Fruit fly (Drosophila melanogaster) whole organism, embryonic: ENCODE data around the gene CycA.

Experiments
- CG11093 ChIP-seq: fragments of 200-800 bp; sonication (Bioruptor generic); IDR thresholded peaks from 3 replicates; pipeline ENCODE4 v1.3.6; 2022; ENCODE audit warnings: missing biosample characterization, missing genetic modification characterization
- CG11247 ChIP-seq: fragments of 200-800 bp; sonication (Bioruptor generic); IDR thresholded peaks from 2 replicates; pipeline ENCODE4 v1.3.6; 2022; ENCODE audit warnings: missing biosample characterization, missing genetic modification characterization
- CG12236 ChIP-seq: fragments of 200-800 bp; sonication (Bioruptor generic); optimal IDR thresholded peaks from 2 replicates; lab custom pipeline; 2016; ENCODE audit warnings: missing biosample characterization, missing genetic modification characterization
- CG12744 ChIP-seq: fragments of 200-800 bp; sonication (Bioruptor generic); optimal IDR thresholded peaks from 2 replicates; lab custom pipeline; 2016; ENCODE audit warnings: missing biosample characterization, missing genetic modification characterization
- CG13424 ChIP-seq: fragments of 200-800 bp; sonication (Bioruptor generic); optimal IDR thresholded peaks from 2 replicates; lab custom pipeline; 2019; ENCODE audit warnings: missing biosample characterization, mild to moderate bottlenecking, missing genetic modification characterization, moderate library complexity
- CG14860 ChIP-seq: fragments of 200-800 bp; sonication (Bioruptor generic); IDR thresholded peaks from 3 replicates; pipeline ENCODE4 v1.3.6; 2022; ENCODE audit warnings: missing biosample characterization, missing genetic modification characterization; ENCODE audit not compliant: partially characterized antibody
- CG14965 ChIP-seq: fragments of 200-800 bp; sonication (Bioruptor generic); optimal IDR thresholded peaks from 2 replicates; lab custom pipeline; 2016; ENCODE audit warnings: missing biosample characterization, missing genetic modification characterization, borderline replicate concordance
- CG1602 ChIP-seq: fragments of 200-800 bp; sonication (Bioruptor generic); optimal IDR thresholded peaks from 3 replicates; lab custom pipeline; 2016; ENCODE audit warnings: missing biosample characterization, missing genetic modification characterization
- CG1647 ChIP-seq: fragments of 200-800 bp; sonication (Bioruptor generic); optimal IDR thresholded peaks from 3 replicates; lab custom pipeline; 2016; ENCODE audit warnings: missing biosample characterization, missing genetic modification characterization
- CG17186 ChIP-seq: fragments of 200-800 bp; sonication (Bioruptor generic); optimal IDR thresholded peaks from 3 replicates; lab custom pipeline; 2017; ENCODE audit warnings: missing biosample characterization, missing genetic modification reagents, missing genetic modification characterization
- CG17829 ChIP-seq: fragments of 200-800 bp; optimal IDR thresholded peaks from 2 replicates; lab custom pipeline; 2019; ENCODE audit warnings: missing biosample characterization, mild to moderate bottlenecking, missing genetic modification characterization, moderate library complexity
- CG18476 ChIP-seq: fragments of 200-800 bp; sonication (Bioruptor generic); optimal IDR thresholded peaks from 2 replicates; lab custom pipeline; 2016; ENCODE audit warnings: missing biosample characterization, mild to moderate bottlenecking, missing genetic modification characterization
- CG18619 ChIP-seq: fragments of 200-800 bp; sonication (Bioruptor generic); optimal IDR thresholded peaks from 3 replicates; lab custom pipeline; 2017; ENCODE audit warnings: missing biosample characterization, mild to moderate bottlenecking, missing genetic modification characterization
- CG30020 ChIP-seq: fragments of 200-800 bp; optimal IDR thresholded peaks from 2 replicates; lab custom pipeline; 2019; ENCODE audit warnings: missing biosample characterization, mild to moderate bottlenecking, missing genetic modification characterization, moderate library complexity
- CG31441 ChIP-seq: fragments of 200-800 bp; sonication (Bioruptor generic); IDR thresholded peaks from 2 replicates; pipeline ENCODE4 v1.3.6; 2022; ENCODE audit warnings: missing biosample characterization, missing genetic modification characterization
- CG4328 ChIP-seq: fragments of 200-800 bp; sonication (Bioruptor generic); optimal IDR thresholded peaks from 3 replicates; lab custom pipeline; 2017; ENCODE audit warnings: missing biosample characterization, missing genetic modification reagents, missing genetic modification characterization
- CG5953 ChIP-seq: fragments of 200-800 bp; sonication (Bioruptor generic); IDR thresholded peaks from 2 replicates; pipeline ENCODE4 v1.3.6; 2022; ENCODE audit warnings: missing biosample characterization, missing genetic modification characterization
- CG6689 ChIP-seq: fragments of 200-800 bp; sonication (Bioruptor generic); IDR thresholded peaks from 2 replicates; pipeline ENCODE4 v1.3.6; 2022; ENCODE audit warnings: missing biosample characterization, missing genetic modification characterization
- CG7786 ChIP-seq: fragments of 200-800 bp; sonication (Bioruptor generic); optimal IDR thresholded peaks from 2 replicates; lab custom pipeline; 2016; ENCODE audit warnings: missing biosample characterization, missing genetic modification characterization
- CG8089 ChIP-seq: fragments of 200-800 bp; sonication (Bioruptor generic); optimal IDR thresholded peaks from 3 replicates; lab custom pipeline; 2016; ENCODE audit warnings: missing biosample characterization, missing genetic modification characterization
- CkIIα-i1 ChIP-seq: fragments of 200-800 bp; sonication (Bioruptor generic); IDR thresholded peaks from 2 replicates; pipeline ENCODE4 v1.3.6; 2022; ENCODE audit warnings: missing biosample characterization, missing genetic modification characterization
- Dip3 ChIP-seq: fragments of 200-800 bp; sonication (Bioruptor generic); optimal IDR thresholded peaks from 3 replicates; lab custom pipeline; 2016; ENCODE audit warnings: missing biosample characterization, missing genetic modification characterization
- Dll ChIP-seq: fragments of 200-800 bp; sonication (Bioruptor generic); IDR thresholded peaks from 4 replicates; pipeline ENCODE4 v1.3.6; 2022; ENCODE audit warnings: missing biosample characterization, missing genetic modification characterization; ENCODE audit not compliant: partially characterized antibody
- Drgx ChIP-seq: fragments of 200-800 bp; sonication (Bioruptor generic); IDR thresholded peaks from 2 replicates; pipeline ENCODE4 v1.3.6; 2022; ENCODE audit warnings: missing biosample characterization, missing genetic modification characterization
- HHEX ChIP-seq: fragments of 200-800 bp; sonication (Bioruptor generic); optimal IDR thresholded peaks from 3 replicates; lab custom pipeline; 2017; ENCODE audit warnings: missing biosample characterization, mild to moderate bottlenecking, missing genetic modification characterization, missing genetic modification reagents
- Hr78 ChIP-seq, 2 experiments: fragments of 200-800 bp in 1 of 2; fragments of >200 bp in 1 of 2; sonication (Bioruptor generic) in 1 of 2; optimal IDR thresholded peaks; 2 replicates each; lab custom pipeline; 2017 to 2019; ENCODE audit warnings: missing biosample characterization in 2 of 2, missing genetic modification characterization in 2 of 2, mild to moderate bottlenecking in 1 of 2, moderate library complexity in 1 of 2
- Kr ChIP-seq: fragments of 200-800 bp; sonication (Bioruptor generic); optimal IDR thresholded peaks from 2 replicates; lab custom pipeline; 2017; ENCODE audit warnings: missing biosample characterization, mild to moderate bottlenecking, missing genetic modification characterization
- MBD-R2 ChIP-seq: fragments of 200-800 bp; sonication (Bioruptor generic); IDR thresholded peaks from 2 replicates; pipeline ENCODE4 v1.3.6; 2022; ENCODE audit warnings: missing biosample characterization, missing genetic modification characterization
- Ravus ChIP-seq: fragments of 200-800 bp; sonication (Bioruptor generic); IDR thresholded peaks from 2 replicates; pipeline ENCODE4 v1.3.6; 2022; ENCODE audit warnings: missing biosample characterization, missing genetic modification characterization
- Sin3A ChIP-seq: fragments of >200 bp; optimal IDR thresholded peaks from 2 replicates; lab custom pipeline; 2018
- Six4 ChIP-seq: fragments of 200-800 bp; sonication (Bioruptor generic); optimal IDR thresholded peaks from 2 replicates; lab custom pipeline; 2016; ENCODE audit warnings: missing biosample characterization, missing genetic modification characterization
- Sox102F ChIP-seq: fragments of 200-800 bp; sonication (Bioruptor generic); optimal IDR thresholded peaks from 2 replicates; lab custom pipeline; 2018; ENCODE audit warnings: missing biosample characterization, mild to moderate bottlenecking, missing genetic modification characterization, moderate library complexity
- Tbp ChIP-seq: fragments of >200 bp; optimal IDR thresholded peaks from 2 replicates; lab custom pipeline; 2018; ENCODE audit warnings: missing biosample characterization, missing genetic modification characterization
- bbx ChIP-seq: fragments of 200-800 bp; sonication (Bioruptor generic); IDR thresholded peaks from 2 replicates; pipeline ENCODE4 v1.3.6; 2022; ENCODE audit warnings: missing biosample characterization, missing genetic modification characterization; ENCODE audit not compliant: partially characterized antibody
- bowl ChIP-seq: fragments of 200-800 bp; sonication (Bioruptor generic); IDR thresholded peaks from 2 replicates; pipeline ENCODE4 v1.3.6; 2022; ENCODE audit warnings: missing biosample characterization, missing genetic modification characterization
- cad ChIP-seq: fragments of >200 bp; optimal IDR thresholded peaks from 2 replicates; lab custom pipeline; 2017; ENCODE audit warnings: missing biosample characterization, missing genetic modification characterization
- caup ChIP-seq: fragments of 200-800 bp; sonication (Bioruptor generic); optimal IDR thresholded peaks from 3 replicates; lab custom pipeline; 2017; ENCODE audit warnings: missing biosample characterization, mild to moderate bottlenecking, missing genetic modification characterization, moderate library complexity; ENCODE audit not compliant: severe bottlenecking
- cg ChIP-seq: fragments of 200-800 bp; sonication (Bioruptor generic); optimal IDR thresholded peaks from 3 replicates; lab custom pipeline; 2019; ENCODE audit warnings: missing biosample characterization, mild to moderate bottlenecking, missing genetic modification characterization, moderate library complexity
- fd102C ChIP-seq: fragments of 200-800 bp; sonication (Bioruptor generic); optimal IDR thresholded peaks from 2 replicates; lab custom pipeline; 2018; ENCODE audit warnings: missing biosample characterization, mild to moderate bottlenecking, missing genetic modification characterization, moderate library complexity
- hbn ChIP-seq: fragments of 200-800 bp; sonication (Bioruptor generic); IDR thresholded peaks from 2 replicates; pipeline ENCODE4 v1.3.6; 2022; ENCODE audit warnings: missing biosample characterization, missing genetic modification characterization; ENCODE audit not compliant: partially characterized antibody
- knrl ChIP-seq: fragments of 200-800 bp; sonication (Bioruptor generic); IDR thresholded peaks from 3 replicates; pipeline ENCODE4 v1.3.6; 2022; ENCODE audit warnings: missing biosample characterization, missing genetic modification characterization; ENCODE audit not compliant: partially characterized antibody
- lbe ChIP-seq: fragments of 200-800 bp; sonication (Bioruptor generic); optimal IDR thresholded peaks from 2 replicates; lab custom pipeline; 2016; ENCODE audit warnings: missing biosample characterization, mild to moderate bottlenecking, missing genetic modification characterization
- pho ChIP-seq: fragments of 200-800 bp; sonication (Bioruptor generic); optimal IDR thresholded peaks from 2 replicates; lab custom pipeline; 2016; ENCODE audit warnings: missing biosample characterization, missing genetic modification characterization
- pnt ChIP-seq: fragments of 200-800 bp; sonication (Bioruptor generic); optimal IDR thresholded peaks from 3 replicates; lab custom pipeline; 2016; ENCODE audit warnings: missing biosample characterization, missing genetic modification characterization
- prd ChIP-seq, 3 experiments: fragments of >200 bp in 2 of 3; fragments of 200-800 bp in 1 of 3; sonication (Bioruptor generic) in 1 of 3; optimal IDR thresholded peaks in 2 of 3; IDR thresholded peaks in 1 of 3; 2 replicates in 2 of 3; 3 replicates in 1 of 3; pipeline versions ENCODE4 v1.3.6 to Lab custom; 2017 to 2022; ENCODE audit warnings: missing biosample characterization in 1 of 3, missing genetic modification characterization in 1 of 3
- pum ChIP-seq: fragments of 200-800 bp; sonication (Bioruptor generic); optimal IDR thresholded peaks from 2 replicates; lab custom pipeline; 2016; ENCODE audit warnings: missing biosample characterization, missing genetic modification characterization
- run ChIP-seq: fragments of 200-800 bp; sonication (Bioruptor generic); optimal IDR thresholded peaks from 3 replicates; lab custom pipeline; 2018; ENCODE audit warnings: missing biosample characterization, mild to moderate bottlenecking, missing genetic modification characterization
- sd ChIP-seq: fragments of 200-800 bp; sonication (Bioruptor generic); optimal IDR thresholded peaks from 3 replicates; lab custom pipeline; 2018; ENCODE audit warnings: missing biosample characterization, mild to moderate bottlenecking, missing genetic modification characterization, moderate library complexity
- so ChIP-seq: fragments of 200-800 bp; sonication (Bioruptor generic); IDR thresholded peaks from 3 replicates; pipeline ENCODE4 v1.3.6; 2022; ENCODE audit warnings: missing biosample characterization, missing genetic modification characterization
- zen2 ChIP-seq: fragments of 200-800 bp; sonication (Bioruptor generic); IDR thresholded peaks from 3 replicates; pipeline ENCODE4 v1.3.6; 2022; ENCODE audit warnings: missing biosample characterization, missing genetic modification characterization; ENCODE audit not compliant: partially characterized antibody

CycA gene

DNA sequence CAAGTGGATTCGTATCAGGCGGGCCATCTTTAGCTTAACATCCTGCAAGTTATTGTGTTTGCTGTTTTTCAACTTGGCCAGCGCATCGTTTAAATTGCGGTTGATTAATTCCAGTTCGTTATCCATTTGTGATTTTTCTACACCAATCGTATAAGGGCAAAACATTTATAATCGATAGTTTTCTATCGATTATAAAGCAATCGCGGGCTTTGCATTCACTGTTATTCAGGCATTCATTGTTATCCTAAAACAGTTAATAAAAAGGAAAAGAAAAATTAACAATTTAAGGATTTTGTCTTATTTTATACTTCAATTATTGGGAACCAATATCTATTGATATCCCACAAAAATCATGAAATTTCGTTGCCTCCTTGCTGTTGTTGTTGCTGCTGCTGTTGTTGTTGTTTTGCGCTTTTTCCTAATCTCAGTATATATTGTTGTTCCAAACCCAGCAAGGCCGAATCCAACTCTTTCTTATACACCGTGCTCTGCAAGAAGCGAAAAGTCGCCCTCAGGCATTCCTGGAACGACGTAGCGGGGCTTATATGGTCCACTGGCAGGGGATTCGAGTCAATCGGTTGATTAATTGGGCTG is 7.7 kb downstream of the CycA start, which contains the start of gene CG32095 (continued):
- TF ChIP-seq Kr (GFP tag; lab: Kevin White, UChicago) (no peak), so (GFP tag; lab: Robert Waterston, UW) (no peak), CG14965 (GFP tag; lab: Kevin White, UChicago) (no peak), zen2 (GFP tag; lab: Robert Waterston, UW) (peak; percentile 75), cad (GFP tag; lab: Kevin White, UChicago) (no peak), CG12236 (no peak), cg (GFP tag; lab: Kevin White, UChicago) (no peak), CG4328 (GFP tag; lab: Kevin White, UChicago) (no peak), Tbp (GFP tag; lab: Kevin White, UChicago) (no peak), CG5953 (GFP tag; lab: Robert Waterston, UW) (no peak), CG14860 (GFP tag; lab: Robert Waterston, UW) (peak; percentile 70; the same call in 2 of the 3 replicates), CG18476 (GFP tag; lab: Kevin White, UChicago) (no peak), fd102C (GFP tag; lab: Kevin White, UChicago) (no peak), pnt (GFP tag; lab: Kevin White, UChicago) (no peak), CG30020 (peak; percentile 21), CG13424 (no peak), prd (optimal IDR thresholded peaks at IDR 0.05; lab: Kevin White, UChicago) (no peak), prd (GFP tag; IDR thresholded peaks at IDR 0.05; lab: Robert Waterston, UW) (no peak), CG1647 (GFP tag; lab: Kevin White, UChicago) (no peak), Sin3A (no peak), CkIIα-i1 (GFP tag; lab: Robert Waterston, UW) (no peak), CG31441 (GFP tag; lab: Robert Waterston, UW) (no peak), bowl (GFP tag; lab: Robert Waterston, UW) (no peak), CG11247 (GFP tag; lab: Robert Waterston, UW) (no peak), CG7786 (GFP tag; lab: Kevin White, UChicago) (no peak), sd (tag; lab: Kevin White, UChicago) (no peak), CG12744 (no peak), Six4 (GFP tag; lab: Kevin White, UChicago) (no peak), bbx (GFP tag; lab: Robert Waterston, UW) (peak; percentile 82), CG18619 (no peak), Sox102F (GFP tag; lab: Kevin White, UChicago) (no peak), Drgx (no peak), MBD-R2 (peak; percentile 68), Dll (GFP tag; lab: Robert Waterston, UW) (peak; percentile 88), pho (GFP tag; lab: Kevin White, UChicago) (no peak), CG17829 (no peak), hbn (GFP tag; lab: Robert Waterston, UW) (peak; percentile 74), CG6689 (no peak), lbe (GFP tag; lab: Kevin White, UChicago) (no peak), HHEX (GFP tag; lab: Kevin White, UChicago) (no peak), CG8089 (GFP tag; lab: Kevin White, UChicago) (no peak), CG1602 (GFP tag; lab: Kevin White, UChicago) (no peak), caup (GFP tag; lab: Kevin White, UChicago) (no peak), CG17186 (GFP tag; lab: Kevin White, UChicago) (no peak), knrl (GFP tag; lab: Robert Waterston, UW) (peak; percentile 70; the same call in 2 of the 3 replicates), CG11093 (GFP tag; lab: Robert Waterston, UW) (no peak), Ravus (GFP tag; lab: Robert Waterston, UW) (no peak), pum (GFP tag; lab: Kevin White, UChicago) (no peak), Dip3 (no peak), Hr78 (GFP tag; optimal IDR thresholded peaks at IDR 0.05; lab: Kevin White, UChicago) (no peak), run (no peak)
